Fruit fly (Drosophila melanogaster): ENCODE measurements around the gene CG10588.

CG10588 gene

DNA sequence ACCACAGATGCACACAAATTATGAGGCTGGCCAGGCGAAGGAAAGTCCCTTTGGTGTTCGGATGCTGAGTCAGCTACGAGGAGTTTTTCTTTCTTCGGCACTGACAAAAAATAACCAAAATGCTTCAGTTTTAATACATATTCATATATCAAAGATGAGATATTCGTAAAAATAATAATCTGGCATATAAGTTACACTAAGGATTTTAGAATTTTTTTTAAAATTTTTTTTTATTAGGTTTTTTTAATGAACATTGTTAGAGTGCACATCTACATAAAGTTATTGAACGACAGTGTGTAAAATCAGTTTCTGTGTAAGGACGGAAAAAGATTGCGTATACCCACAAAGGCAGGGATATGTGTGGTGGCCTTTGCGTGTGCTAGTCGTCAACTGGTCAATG, 49.8 kb upstream of the CG10588 start (continued):
- TF ChIP-seq chinmo (GFP tag; IDR thresholded peaks at IDR 0.05; ENCODE audit: partially characterized antibody) (no peak), fd64A (GFP tag; optimal IDR thresholded peaks at IDR 0.05) (no peak), CG12155 (GFP tag; optimal IDR thresholded peaks at IDR 0.05) (no peak), Trl (optimal IDR thresholded peaks at IDR 0.05) (no peak), Trl (GFP tag; optimal IDR thresholded peaks at IDR 0.05) (no peak), Dbx (GFP tag; IDR thresholded peaks at IDR 0.05) (no peak), ftz-f1 (GFP tag; optimal IDR thresholded peaks at IDR 0.05) (no peak), salm (tag; optimal IDR thresholded peaks at IDR 0.05) (no peak), schlank (tag; optimal IDR thresholded peaks at IDR 0.05) (no peak), CG7556 (GFP tag; optimal IDR thresholded peaks at IDR 0.05) (peak; percentile 46), CG5180 (GFP tag; optimal IDR thresholded peaks at IDR 0.05) (no peak), hkb (optimal IDR thresholded peaks at IDR 0.05) (no peak), hkb (GFP tag; IDR thresholded peaks at IDR 0.05) (no peak), lab (GFP tag; optimal IDR thresholded peaks at IDR 0.05) (peak; percentile 41), jing (GFP tag; optimal IDR thresholded peaks at IDR 0.05) (no peak)

DNA sequence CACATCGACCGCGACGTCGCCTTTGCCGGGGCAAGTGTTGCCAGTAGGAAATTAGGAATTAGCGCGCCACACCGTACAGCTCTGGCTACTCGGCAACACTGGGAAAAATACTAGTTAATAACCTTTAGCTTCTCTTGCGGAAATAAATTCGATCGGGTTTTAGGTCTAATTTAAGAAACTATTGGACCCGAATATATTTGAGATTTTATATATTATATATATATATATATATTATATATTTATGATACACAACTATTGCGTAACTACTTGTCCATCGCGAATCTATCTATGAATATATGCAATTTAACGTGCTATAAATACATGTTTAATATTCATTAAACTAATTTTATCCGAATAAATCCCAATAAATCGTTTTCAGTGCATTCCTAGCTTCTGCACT, 42.4 kb upstream of the CG10588 start:
- TF ChIP-seq CG2712 (tag; optimal IDR thresholded peaks at IDR 0.05): peak; percentile 2
- TF ChIP-seq ssp (GFP tag; IDR thresholded peaks at IDR 0.05): no peak
- no peak for TF ChIP-seq CG2875 (GFP tag; optimal IDR thresholded peaks at IDR 0.05)
- TF ChIP-seq CG3726 (GFP tag; IDR thresholded peaks at IDR 0.05): no peak
- no peak for TF ChIP-seq gfzf (GFP tag; optimal IDR thresholded peaks at IDR 0.05)
- TF ChIP-seq btn (GFP tag; optimal IDR thresholded peaks at IDR 0.05): no peak
- no peak for TF ChIP-seq B-H2 (GFP tag; optimal IDR thresholded peaks at IDR 0.05)
- no peak for TF ChIP-seq knrl (GFP tag; IDR thresholded peaks at IDR 0.05; ENCODE audit: partially characterized antibody)
- no peak for TF ChIP-seq trem (tag; optimal IDR thresholded peaks at IDR 0.05)
- TF ChIP-seq Dek (tag; optimal IDR thresholded peaks at IDR 0.05): no peak
- TF ChIP-seq CG14441 (GFP tag; IDR thresholded peaks at IDR 0.05): no peak
- peak; percentile 61; the same call in 1 of the 2 replicates for TF ChIP-seq Drgx (GFP tag; IDR thresholded peaks at IDR 0.05)
- no peak for TF ChIP-seq CG6689 (GFP tag; IDR thresholded peaks at IDR 0.05)
- TF ChIP-seq bsh (GFP tag; optimal IDR thresholded peaks at IDR 0.05): peak in 1 of 2 experiments; percentile 25
- no peak for TF ChIP-seq CG18262 (tag; optimal IDR thresholded peaks at IDR 0.05)
- no peak for TF ChIP-seq CG14050 (GFP tag; IDR thresholded peaks at IDR 0.05)
- TF ChIP-seq gce (GFP tag; IDR thresholded peaks at IDR 0.05): no peak
- TF ChIP-seq Sox102F (GFP tag; optimal IDR thresholded peaks at IDR 0.05): peak; percentile 10
- peak; percentile 1 for TF ChIP-seq phol (tag; optimal IDR thresholded peaks at IDR 0.05)
- TF ChIP-seq gem (tag; optimal IDR thresholded peaks at IDR 0.05): peak; percentile 22

DNA sequence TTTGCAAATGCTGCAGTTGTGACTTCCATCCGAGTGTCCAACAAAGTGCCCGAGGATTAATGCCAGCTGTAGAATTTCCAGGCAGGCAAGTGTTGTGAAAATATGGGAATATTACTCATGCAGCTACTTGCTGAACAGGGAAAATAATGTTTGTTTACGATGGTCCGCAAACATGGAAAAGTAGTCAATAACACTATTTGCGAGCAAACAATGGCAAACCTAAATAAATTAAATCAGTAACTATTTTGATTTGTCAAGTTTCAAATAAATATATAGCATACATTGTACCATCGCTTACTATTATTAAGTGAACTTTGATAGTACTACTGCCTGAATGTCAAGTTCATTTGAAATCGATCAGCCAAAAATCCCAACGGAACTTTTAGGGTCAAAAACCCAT, 41.6 kb upstream of the CG10588 start:
- TF ChIP-seq CG7987 (GFP tag; optimal IDR thresholded peaks at IDR 0.05) (no peak), sc (optimal IDR thresholded peaks at IDR 0.05) (no peak), sc (GFP tag; optimal IDR thresholded peaks at IDR 0.05) (peak; percentile 35), CG1603 (tag; optimal IDR thresholded peaks at IDR 0.05) (peak; percentile 31), gem (tag; optimal IDR thresholded peaks at IDR 0.05) (peak; percentile 13), grau (tag; optimal IDR thresholded peaks at IDR 0.05) (no peak), Asciz (GFP tag; optimal IDR thresholded peaks at IDR 0.05) (peak; percentile 48), CG32767 (GFP tag; IDR thresholded peaks at IDR 0.05) (no peak), sens (GFP tag) (peak; percentile 65), zf30C (GFP tag; optimal IDR thresholded peaks at IDR 0.05) (no peak), CG2202 (tag; optimal IDR thresholded peaks at IDR 0.05) (peak; percentile 34), dmrt11E (tag; optimal IDR thresholded peaks at IDR 0.05) (peak; percentile 55), Xrp1 (GFP tag; IDR thresholded peaks at IDR 0.05) (no peak), lbe (GFP tag; optimal IDR thresholded peaks at IDR 0.05) (no peak), CG14710 (tag; optimal IDR thresholded peaks at IDR 0.05) (peak; percentile 18), bsh (GFP tag; optimal IDR thresholded peaks at IDR 0.05) (peak in 1 of 2 experiments; percentile 72), al (GFP tag; IDR thresholded peaks at IDR 0.05) (no peak)

Data from whole organism, embryonic.